Worm (Caenorhabditis elegans): ENCODE data around the gene acl-7.
A peak's percentile ranks its signal among the peaks of the same experiment; 100 is the strongest.

acl-7 gene

ce11 chrII:12768167-12768712 lies 48.0 kb downstream of the acl-7 start, which contains the start of the genes vps-2 and tiar-2 (continued):
- peak; percentile 62 for TF ChIP-seq zip-4 (GFP tag; optimal IDR thresholded peaks at IDR 0.05)
- TF ChIP-seq hlh-4 (tag; optimal IDR thresholded peaks at IDR 0.05) = no peak
- TF ChIP-seq ceh-8 (GFP tag; optimal IDR thresholded peaks at IDR 0.05) = peak; percentile 64
- peak in 1 of 3 experiments; percentile 27 for TF ChIP-seq ceh-82 (tag; optimal IDR thresholded peaks at IDR 0.05)
- TF ChIP-seq tlp-1 (tag; optimal IDR thresholded peaks at IDR 0.05) = no peak
- TF ChIP-seq mef-2 (tag; optimal IDR thresholded peaks at IDR 0.05) = no peak
- peak; percentile 60 for TF ChIP-seq nhr-20 (tag; optimal IDR thresholded peaks at IDR 0.05)
- peak; percentile 85 for TF ChIP-seq nhr-71 (tag; optimal IDR thresholded peaks at IDR 0.05)

- TF ChIP-seq nhr-84 (tag; optimal IDR thresholded peaks at IDR 0.05) (no peak), unc-62 (GFP tag; optimal IDR thresholded peaks at IDR 0.05) (no peak), fos-1 (tag; optimal IDR thresholded peaks at IDR 0.05) (no peak), efl-1 (optimal IDR thresholded peaks at IDR 0.05) (no peak), efl-1 (GFP tag; optimal IDR thresholded peaks at IDR 0.05 in 1 of 2) (peak in 1 of 2 experiments; percentile 56), nhr-85 (tag) (peak; percentile 11)
Measured at ce11 chrII:12767258-12767824, 48.9 kb downstream of the acl-7 start.

DNA sequence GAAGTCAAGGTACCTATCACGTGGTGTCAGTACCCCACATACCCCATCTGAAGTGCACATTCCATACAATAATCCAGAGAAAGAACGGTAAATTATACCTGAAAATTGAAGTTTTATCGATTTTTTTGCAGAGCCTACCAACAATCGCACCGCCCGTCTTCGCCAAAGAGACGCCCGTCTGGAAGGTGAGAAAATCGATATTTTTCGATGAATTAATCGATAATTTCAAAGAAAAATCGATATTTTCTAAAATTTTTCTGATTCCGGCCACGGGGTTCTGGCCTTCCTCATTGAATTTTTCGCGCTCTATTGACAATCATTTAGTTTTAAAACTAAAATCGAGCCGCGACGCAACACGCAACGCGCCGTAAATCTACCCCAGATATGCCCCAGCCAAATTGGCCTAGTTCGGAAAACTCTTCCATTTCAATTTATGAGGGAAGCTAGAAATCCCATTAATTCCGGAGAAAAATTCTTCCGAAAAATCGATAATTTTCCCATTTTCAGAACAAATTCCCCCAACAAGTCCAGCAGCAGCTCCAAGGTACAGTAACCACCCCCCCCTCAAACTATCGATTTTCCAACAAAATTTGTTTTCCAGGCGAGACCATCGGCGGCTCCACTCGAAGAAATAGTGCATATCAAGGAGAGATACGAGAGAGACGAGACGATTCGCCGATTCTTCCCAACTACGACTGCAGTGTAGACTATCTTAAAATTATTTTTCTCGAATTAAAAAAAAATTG lies 49.6 kb downstream of the acl-7 start:
- TF ChIP-seq unc-62 (GFP tag; optimal IDR thresholded peaks at IDR 0.05) = no peak
- no peak for TF ChIP-seq rnt-1 (tag; optimal IDR thresholded peaks at IDR 0.05)
- TF ChIP-seq sox-4 (tag; optimal IDR thresholded peaks at IDR 0.05) = no peak
- no peak for TF ChIP-seq jun-1 (tag; optimal IDR thresholded peaks at IDR 0.05)
- no peak for TF ChIP-seq egl-27 (tag; optimal IDR thresholded peaks at IDR 0.05)
- no peak for TF ChIP-seq nhr-20 (tag; optimal IDR thresholded peaks at IDR 0.05)
- TF ChIP-seq lin-13 (GFP tag; optimal IDR thresholded peaks at IDR 0.05) = no peak
- TF ChIP-seq nhr-77 (tag; optimal IDR thresholded peaks at IDR 0.05) = no peak
- no peak for TF ChIP-seq ces-1 (GFP tag; optimal IDR thresholded peaks at IDR 0.05)
- no peak for TF ChIP-seq nhr-237 (tag; optimal IDR thresholded peaks at IDR 0.05)
- no peak for TF ChIP-seq aly-2 (tag; optimal IDR thresholded peaks at IDR 0.05)
- TF ChIP-seq zag-1 (tag; optimal IDR thresholded peaks at IDR 0.05) = no peak
- TF ChIP-seq dsc-1 (tag; optimal IDR thresholded peaks at IDR 0.05) = no peak
- TF ChIP-seq pag-3 (tag; optimal IDR thresholded peaks at IDR 0.05; ENCODE audit: borderline replicate concordance, insufficient read depth) = no peak
- TF ChIP-seq unc-130 (tag; optimal IDR thresholded peaks at IDR 0.05) = no peak
- TF ChIP-seq pqm-1 (tag; optimal IDR thresholded peaks at IDR 0.05) = no peak
- no peak for TF ChIP-seq elt-3 (tag; optimal IDR thresholded peaks at IDR 0.05)
- TF ChIP-seq lsy-2 (tag; optimal IDR thresholded peaks at IDR 0.05) = no peak

DNA sequence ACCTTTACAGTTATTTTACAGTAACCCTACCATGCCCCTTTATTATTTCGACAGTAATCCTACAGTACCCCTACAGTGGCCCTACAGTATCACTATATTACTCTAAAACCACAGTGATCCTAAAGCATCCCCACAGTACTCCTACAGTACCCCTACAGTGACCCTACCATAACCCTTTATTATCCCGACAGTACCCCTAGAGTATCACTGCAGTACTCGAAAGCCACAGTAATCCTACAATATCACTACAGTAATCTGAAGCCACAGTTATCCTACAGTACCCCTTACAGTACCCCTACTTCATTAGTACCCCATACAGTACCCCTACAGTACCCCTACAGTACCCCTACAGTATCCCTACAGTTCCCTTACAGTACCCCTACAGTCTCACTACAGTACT lies 51.8 kb downstream of the acl-7 start:
- TF ChIP-seq C16A3.4 (tag; optimal IDR thresholded peaks at IDR 0.05) (no peak), tbx-2 (tag; optimal IDR thresholded peaks at IDR 0.05) (no peak), ceh-8 (GFP tag; optimal IDR thresholded peaks at IDR 0.05) (no peak), mef-2 (tag; optimal IDR thresholded peaks at IDR 0.05) (no peak), fkh-4 (tag; optimal IDR thresholded peaks at IDR 0.05; ENCODE audit: borderline replicate concordance) (no peak), fos-1 (tag; optimal IDR thresholded peaks at IDR 0.05) (no peak), sptf-1 (tag; optimal IDR thresholded peaks at IDR 0.05) (no peak), aly-2 (tag; optimal IDR thresholded peaks at IDR 0.05) (no peak), ceh-82 (tag; optimal IDR thresholded peaks at IDR 0.05) (no peak), dpl-1 (GFP tag; optimal IDR thresholded peaks at IDR 0.05) (no peak), hlh-4 (tag; optimal IDR thresholded peaks at IDR 0.05) (no peak), lin-13 (GFP tag; optimal IDR thresholded peaks at IDR 0.05) (no peak), skn-1 (tag; optimal IDR thresholded peaks at IDR 0.05) (no peak), dsc-1 (tag; optimal IDR thresholded peaks at IDR 0.05) (no peak), tlp-1 (tag; optimal IDR thresholded peaks at IDR 0.05) (no peak), alr-1 (tag; optimal IDR thresholded peaks at IDR 0.05; ENCODE audit: borderline replicate concordance) (no peak)
